Fruit fly (Drosophila melanogaster) whole organism, embryonic: ENCODE results near the gene Nepl18.

ENCODE experiments used
- BEAF-32 ChIP-seq: fragments of 200-800 bp; sonication (Bioruptor generic); optimal IDR thresholded peaks from 3 replicates; lab custom pipeline; 2017; ENCODE audit warnings: missing biosample characterization, missing genetic modification characterization, mild to moderate bottlenecking, moderate library complexity, missing genetic modification reagents
- CG10147 ChIP-seq: fragments of 200-800 bp; sonication (Bioruptor generic); optimal IDR thresholded peaks from 2 replicates; lab custom pipeline; 2019; ENCODE audit warnings: missing biosample characterization, mild to moderate bottlenecking, missing genetic modification characterization, moderate library complexity
- CG10366 ChIP-seq: fragments of 200-800 bp; sonication (Bioruptor generic); IDR thresholded peaks from 2 replicates; pipeline ENCODE4 v1.3.6; 2022; ENCODE audit warnings: missing biosample characterization, missing genetic modification characterization
- CG10979 ChIP-seq: fragments of 200-800 bp; sonication (Bioruptor generic); optimal IDR thresholded peaks from 2 replicates; lab custom pipeline; 2018; ENCODE audit warnings: missing biosample characterization, mild to moderate bottlenecking, missing genetic modification characterization, moderate library complexity
- CG13775 ChIP-seq: fragments of 200-800 bp; sonication (Bioruptor generic); optimal IDR thresholded peaks from 3 replicates; lab custom pipeline; 2017; ENCODE audit warnings: missing biosample characterization, mild to moderate bottlenecking, missing genetic modification characterization
- CG13894 ChIP-seq: fragments of 200-800 bp; sonication (Bioruptor generic); optimal IDR thresholded peaks from 3 replicates; lab custom pipeline; 2018; ENCODE audit warnings: missing biosample characterization, mild to moderate bottlenecking, missing genetic modification characterization, moderate library complexity
- CG15479 ChIP-seq: fragments of 200-800 bp; sonication (Bioruptor generic); optimal IDR thresholded peaks from 3 replicates; lab custom pipeline; 2019; ENCODE audit warnings: missing biosample characterization, mild to moderate bottlenecking, missing genetic modification characterization, moderate library complexity
- CG1792 ChIP-seq: fragments of 200-800 bp; sonication (Bioruptor generic); optimal IDR thresholded peaks from 2 replicates; lab custom pipeline; 2016; ENCODE audit warnings: missing biosample characterization, missing genetic modification characterization
- CG18619 ChIP-seq: fragments of 200-800 bp; sonication (Bioruptor generic); optimal IDR thresholded peaks from 3 replicates; lab custom pipeline; 2017; ENCODE audit warnings: missing biosample characterization, mild to moderate bottlenecking, missing genetic modification characterization
- CG2120 ChIP-seq: fragments of 200-800 bp; sonication (Bioruptor generic); optimal IDR thresholded peaks from 3 replicates; lab custom pipeline; 2016; ENCODE audit warnings: missing biosample characterization, missing genetic modification characterization
- CG4360 ChIP-seq: fragments of 200-800 bp; sonication (Bioruptor generic); IDR thresholded peaks from 2 replicates; pipeline ENCODE4 v1.3.6; 2022; ENCODE audit warnings: missing biosample characterization, missing genetic modification characterization
- CG4730 ChIP-seq: fragments of 200-800 bp; sonication (Bioruptor generic); IDR thresholded peaks from 2 replicates; pipeline ENCODE4 v1.3.6; 2022; ENCODE audit warnings: missing biosample characterization, missing genetic modification characterization
- CG6683 ChIP-seq: fragments of 200-800 bp; sonication (Bioruptor generic); optimal IDR thresholded peaks from 2 replicates; lab custom pipeline; 2017; ENCODE audit warnings: missing biosample characterization, mild to moderate bottlenecking, missing genetic modification characterization, missing genetic modification reagents
- CG6854 ChIP-seq: fragments of 200-800 bp; sonication (Bioruptor generic); optimal IDR thresholded peaks from 3 replicates; lab custom pipeline; 2017; ENCODE audit warnings: missing biosample characterization, mild to moderate bottlenecking, missing genetic modification characterization
- CG8089 ChIP-seq: fragments of 200-800 bp; sonication (Bioruptor generic); optimal IDR thresholded peaks from 3 replicates; lab custom pipeline; 2016; ENCODE audit warnings: missing biosample characterization, missing genetic modification characterization
- CG8290 ChIP-seq, 3 experiments: fragments of 200-800 bp; sonication (Bioruptor generic); optimal IDR thresholded peaks; 2 replicates each; lab custom pipeline; 2016 to 2019; ENCODE audit warnings: missing biosample characterization in 3 of 3, missing genetic modification characterization in 3 of 3, mild to moderate bottlenecking in 2 of 3, moderate library complexity in 1 of 3
- Dfd ChIP-seq, 2 experiments: fragments of >200 bp; optimal IDR thresholded peaks; 2 replicates each; lab custom pipeline; 2017; ENCODE audit warnings: missing biosample characterization in 2 of 2, missing genetic modification characterization in 2 of 2
- Dip3 ChIP-seq: fragments of 200-800 bp; sonication (Bioruptor generic); optimal IDR thresholded peaks from 3 replicates; lab custom pipeline; 2016; ENCODE audit warnings: missing biosample characterization, missing genetic modification characterization
- Dp ChIP-seq: fragments of 200-800 bp; sonication (Bioruptor generic); optimal IDR thresholded peaks from 2 replicates; lab custom pipeline; 2018; ENCODE audit warnings: missing biosample characterization, mild to moderate bottlenecking, missing genetic modification characterization, moderate library complexity
- Fer2 ChIP-seq: fragments of 200-800 bp; sonication (Bioruptor generic); optimal IDR thresholded peaks from 2 replicates; lab custom pipeline; 2018; ENCODE audit warnings: missing biosample characterization, mild to moderate bottlenecking, missing genetic modification characterization, moderate library complexity
- HLHmδ ChIP-seq: fragments of 200-800 bp; sonication (Bioruptor generic); optimal IDR thresholded peaks from 2 replicates; lab custom pipeline; 2018; ENCODE audit warnings: missing biosample characterization, mild to moderate bottlenecking, missing genetic modification characterization, moderate library complexity
- Hr39 ChIP-seq: fragments of >200 bp; optimal IDR thresholded peaks from 2 replicates; lab custom pipeline; 2017
- Kr ChIP-seq: fragments of 200-800 bp; sonication (Bioruptor generic); optimal IDR thresholded peaks from 2 replicates; lab custom pipeline; 2017; ENCODE audit warnings: missing biosample characterization, mild to moderate bottlenecking, missing genetic modification characterization
- Lpt ChIP-seq: fragments of >200 bp; optimal IDR thresholded peaks from 2 replicates; lab custom pipeline; 2018; ENCODE audit warnings: missing biosample characterization, missing genetic modification characterization
- Mes4 ChIP-seq: fragments of 200-800 bp; sonication (Bioruptor generic); optimal IDR thresholded peaks from 2 replicates; lab custom pipeline; 2016; ENCODE audit warnings: missing biosample characterization, missing genetic modification characterization
- NC2β ChIP-seq: fragments of 200-800 bp; sonication (Bioruptor generic); optimal IDR thresholded peaks from 2 replicates; lab custom pipeline; 2016; ENCODE audit warnings: missing biosample characterization, missing genetic modification characterization
- Ravus ChIP-seq: fragments of 200-800 bp; sonication (Bioruptor generic); IDR thresholded peaks from 2 replicates; pipeline ENCODE4 v1.3.6; 2022; ENCODE audit warnings: missing biosample characterization, missing genetic modification characterization
- Rfx ChIP-seq: fragments of 200-800 bp; sonication (Bioruptor generic); IDR thresholded peaks from 2 replicates; pipeline ENCODE4 v1.3.6; 2022; ENCODE audit warnings: missing biosample characterization, missing genetic modification characterization
- Six4 ChIP-seq: fragments of 200-800 bp; sonication (Bioruptor generic); optimal IDR thresholded peaks from 2 replicates; lab custom pipeline; 2016; ENCODE audit warnings: missing biosample characterization, missing genetic modification characterization
- Spps ChIP-seq: fragments of 200-800 bp; sonication (Bioruptor generic); optimal IDR thresholded peaks from 2 replicates; lab custom pipeline; 2018; ENCODE audit warnings: missing biosample characterization, mild to moderate bottlenecking, missing genetic modification characterization
- Sry-β ChIP-seq: fragments of 200-800 bp; sonication (Bioruptor generic); optimal IDR thresholded peaks from 2 replicates; lab custom pipeline; 2018; ENCODE audit warnings: missing biosample characterization, mild to moderate bottlenecking, missing genetic modification characterization, moderate library complexity
- Taf1 ChIP-seq: fragments of 200-800 bp; sonication (Bioruptor generic); IDR thresholded peaks from 2 replicates; pipeline ENCODE4 v1.3.6; 2022; ENCODE audit warnings: missing biosample characterization, missing genetic modification characterization
- bowl ChIP-seq: fragments of 200-800 bp; sonication (Bioruptor generic); IDR thresholded peaks from 2 replicates; pipeline ENCODE4 v1.3.6; 2022; ENCODE audit warnings: missing biosample characterization, missing genetic modification characterization
- btn ChIP-seq: fragments of 200-800 bp; sonication (Bioruptor generic); optimal IDR thresholded peaks from 2 replicates; lab custom pipeline; 2016; ENCODE audit warnings: missing biosample characterization, missing genetic modification characterization
- cg ChIP-seq: fragments of 200-800 bp; sonication (Bioruptor generic); optimal IDR thresholded peaks from 3 replicates; lab custom pipeline; 2019; ENCODE audit warnings: missing biosample characterization, mild to moderate bottlenecking, missing genetic modification characterization, moderate library complexity
- dimm ChIP-seq: fragments of 200-800 bp; sonication (Bioruptor generic); IDR thresholded peaks from 2 replicates; pipeline ENCODE4 v1.3.6; 2022; ENCODE audit warnings: missing biosample characterization, missing genetic modification characterization
- eyg ChIP-seq: fragments of 200-800 bp; sonication (Bioruptor generic); optimal IDR thresholded peaks from 3 replicates; lab custom pipeline; 2016; ENCODE audit warnings: missing biosample characterization, missing genetic modification characterization
- fd64A ChIP-seq: fragments of 200-800 bp; sonication (Bioruptor generic); optimal IDR thresholded peaks from 3 replicates; lab custom pipeline; 2018; ENCODE audit warnings: missing biosample characterization, mild to moderate bottlenecking, missing genetic modification characterization
- fru ChIP-seq: fragments of >200 bp; optimal IDR thresholded peaks from 2 replicates; lab custom pipeline; 2017
- her ChIP-seq: fragments of 200-800 bp; sonication (Bioruptor generic); optimal IDR thresholded peaks from 2 replicates; lab custom pipeline; 2016; ENCODE audit warnings: missing biosample characterization, missing genetic modification characterization
- lmd ChIP-seq: fragments of 200-800 bp; sonication (Bioruptor generic); IDR thresholded peaks from 2 replicates; pipeline ENCODE4 v1.3.6; 2022; ENCODE audit warnings: missing biosample characterization, missing genetic modification characterization
- mam ChIP-seq: fragments of 200-800 bp; sonication (Bioruptor generic); optimal IDR thresholded peaks from 3 replicates; lab custom pipeline; 2016; ENCODE audit warnings: missing biosample characterization, missing genetic modification characterization
- nmo ChIP-seq: fragments of 200-800 bp; sonication (Bioruptor generic); optimal IDR thresholded peaks from 2 replicates; lab custom pipeline; 2018; ENCODE audit warnings: missing biosample characterization, mild to moderate bottlenecking, missing genetic modification characterization, moderate library complexity
- psq ChIP-seq: fragments of 200-800 bp; sonication (Bioruptor generic); optimal IDR thresholded peaks from 2 replicates; lab custom pipeline; 2017; ENCODE audit warnings: missing biosample characterization, missing genetic modification characterization
- sc ChIP-seq, 3 experiments: fragments of >200 bp in 2 of 3; fragments of 200-800 bp in 1 of 3; sonication (Bioruptor generic) in 1 of 3; optimal IDR thresholded peaks; 2 replicates in 2 of 3; 3 replicates in 1 of 3; lab custom pipeline; 2017; ENCODE audit warnings: mild to moderate bottlenecking in 1 of 3, missing biosample characterization in 1 of 3, missing genetic modification characterization in 1 of 3, missing genetic modification reagents in 1 of 3
- shn ChIP-seq: fragments of 200-800 bp; sonication (Bioruptor generic); optimal IDR thresholded peaks from 3 replicates; lab custom pipeline; 2016; ENCODE audit warnings: missing biosample characterization, missing genetic modification characterization
- sima ChIP-seq: fragments of 200-800 bp; sonication (Bioruptor generic); optimal IDR thresholded peaks from 2 replicates; lab custom pipeline; 2016; ENCODE audit warnings: missing biosample characterization, missing genetic modification characterization
- sr ChIP-seq: fragments of 200-800 bp; sonication (Bioruptor generic); IDR thresholded peaks from 3 replicates; pipeline ENCODE4 v1.3.6; 2022; ENCODE audit warnings: missing biosample characterization, missing genetic modification characterization
- tap ChIP-seq: fragments of 200-800 bp; optimal IDR thresholded peaks from 3 replicates; lab custom pipeline; 2019; ENCODE audit warnings: missing biosample characterization, mild to moderate bottlenecking, missing genetic modification characterization, moderate library complexity
- trem ChIP-seq: fragments of 200-800 bp; optimal IDR thresholded peaks from 3 replicates; lab custom pipeline; 2019; ENCODE audit warnings: missing biosample characterization, mild to moderate bottlenecking, missing genetic modification characterization, moderate library complexity
- tup ChIP-seq: fragments of 200-800 bp; sonication (Bioruptor generic); optimal IDR thresholded peaks from 2 replicates; lab custom pipeline; 2016; ENCODE audit warnings: missing biosample characterization, mild to moderate bottlenecking, missing genetic modification characterization, moderate library complexity
- zen2 ChIP-seq: fragments of 200-800 bp; sonication (Bioruptor generic); IDR thresholded peaks from 3 replicates; pipeline ENCODE4 v1.3.6; 2022; ENCODE audit warnings: missing biosample characterization, missing genetic modification characterization; ENCODE audit not compliant: partially characterized antibody

Gene Nepl18

dm6 chr3R:28831172-28831571 is 44.2 kb upstream of the Nepl18 start (continued):
- TF ChIP-seq CG10979 (no peak), CG13775 (GFP tag; lab: Kevin White, UChicago) (no peak), CG10147 (GFP tag; lab: Kevin White, UChicago) (no peak), eyg (no peak), sima (no peak), CG1792 (GFP tag; lab: Kevin White, UChicago) (no peak), CG2120 (no peak), mam (GFP tag; lab: Kevin White, UChicago) (peak; percentile 4), tup (GFP tag; lab: Kevin White, UChicago) (no peak), Six4 (no peak), CG13894 (tag; lab: Kevin White, UChicago) (peak; percentile 27), btn (GFP tag; lab: Kevin White, UChicago) (no peak), NC2β (no peak), BEAF-32 (GFP tag; lab: Kevin White, UChicago) (no peak), sc (optimal IDR thresholded peaks at IDR 0.05; lab: Kevin White, UChicago) (no peak), sc (GFP tag; optimal IDR thresholded peaks at IDR 0.05; lab: Kevin White, UChicago) (no peak), Kr (GFP tag; lab: Kevin White, UChicago) (no peak), CG6854 (GFP tag; lab: Kevin White, UChicago) (no peak), shn (GFP tag; lab: Kevin White, UChicago) (no peak), Taf1 (GFP tag; lab: Robert Waterston, UW) (no peak), Dp (GFP tag; lab: Kevin White, UChicago) (no peak), sr (GFP tag; lab: Robert Waterston, UW) (no peak), CG10366 (GFP tag; lab: Robert Waterston, UW) (no peak), CG8089 (no peak), CG15479 (GFP tag; lab: Kevin White, UChicago) (no peak), Dfd (GFP tag; optimal IDR thresholded peaks at IDR 0.05; lab: Kevin White, UChicago) (no peak), CG8290 (GFP tag; optimal IDR thresholded peaks at IDR 0.05; lab: Kevin White, UChicago) (no peak), CG8290 (tag; optimal IDR thresholded peaks at IDR 0.05; lab: Kevin White, UChicago) (peak in 1 of 2 experiments; percentile 49), Fer2 (tag; lab: Kevin White, UChicago) (no peak), fru (lab: Kevin White, UChicago) (no peak), CG6683 (GFP tag; lab: Kevin White, UChicago) (no peak), Sry-β (no peak), CG4730 (GFP tag; lab: Robert Waterston, UW) (no peak), CG18619 (no peak), fd64A (GFP tag; lab: Kevin White, UChicago) (no peak), Mes4 (GFP tag; lab: Kevin White, UChicago) (no peak), Dip3 (GFP tag; lab: Kevin White, UChicago) (no peak), her (GFP tag; lab: Kevin White, UChicago) (no peak), zen2 (0 out of 3 replicates have a peak, but pooled peaks have one; percentile 23), bowl (GFP tag; lab: Robert Waterston, UW) (peak; percentile 39; the same call in 1 of the 2 replicates), lmd (GFP tag; lab: Robert Waterston, UW) (0 out of 2 replicates have a peak, but pooled peaks have one; percentile 8), nmo (GFP tag; lab: Kevin White, UChicago) (no peak), tap (tag; lab: Kevin White, UChicago) (no peak), Spps (tag; lab: Kevin White, UChicago) (no peak), Hr39 (lab: Kevin White, UChicago) (no peak), psq (no peak), CG4360 (GFP tag; lab: Robert Waterston, UW) (no peak), Ravus (GFP tag; lab: Robert Waterston, UW) (no peak), cg (GFP tag; lab: Kevin White, UChicago) (peak; percentile 19), dimm (no peak), HLHmδ (GFP tag; lab: Kevin White, UChicago) (no peak), trem (no peak), Lpt (GFP tag; lab: Kevin White, UChicago) (no peak), Rfx (GFP tag; lab: Robert Waterston, UW) (peak; percentile 63)
